Fruit fly (Drosophila melanogaster) whole organism: ENCODE results near the gene DIP-gamma.

Source experiments
- CG8478 ChIP-seq: fragments of >200 bp; optimal IDR thresholded peaks from 2 replicates; lab custom pipeline; 2018; ENCODE audit warnings: inconsistent platforms
- Dll ChIP-seq: fragments of >200 bp; optimal IDR thresholded peaks from 2 replicates; lab custom pipeline; 2017
- EcR ChIP-seq, 2 experiments: fragments of >200 bp; optimal IDR thresholded peaks; 2 replicates each; lab custom pipeline; 2017; ENCODE audit warnings: missing biosample characterization in 2 of 2, missing genetic modification characterization in 2 of 2, missing genetic modification reagents in 2 of 2
- pan ChIP-seq: fragments of >200 bp; optimal IDR thresholded peaks from 2 replicates; lab custom pipeline; 2017
- psq ChIP-seq: fragments of >200 bp; optimal IDR thresholded peaks from 2 replicates; lab custom pipeline; 2017
- usp ChIP-seq: fragments of >200 bp; optimal IDR thresholded peaks from 2 replicates; lab custom pipeline; 2017; ENCODE audit warnings: missing biosample characterization, missing genetic modification characterization, mixed read lengths

- TF ChIP-seq CG8478: no peak
- TF ChIP-seq pan (lab: Kevin White, UChicago): no peak
- TF ChIP-seq psq (lab: Kevin White, UChicago): no peak
- TF ChIP-seq Dll: no peak
- no peak for TF ChIP-seq usp
- no peak for TF ChIP-seq EcR (GFP tag; optimal IDR thresholded peaks at IDR 0.05; lab: Kevin White, UChicago)
Observed at dm6 chr3R:28913039-28913438, 57.1 kb downstream of the DIP-gamma start.
